Fruit fly (Drosophila melanogaster): ENCODE data around the gene Ddc.

Ddc gene

DNA sequence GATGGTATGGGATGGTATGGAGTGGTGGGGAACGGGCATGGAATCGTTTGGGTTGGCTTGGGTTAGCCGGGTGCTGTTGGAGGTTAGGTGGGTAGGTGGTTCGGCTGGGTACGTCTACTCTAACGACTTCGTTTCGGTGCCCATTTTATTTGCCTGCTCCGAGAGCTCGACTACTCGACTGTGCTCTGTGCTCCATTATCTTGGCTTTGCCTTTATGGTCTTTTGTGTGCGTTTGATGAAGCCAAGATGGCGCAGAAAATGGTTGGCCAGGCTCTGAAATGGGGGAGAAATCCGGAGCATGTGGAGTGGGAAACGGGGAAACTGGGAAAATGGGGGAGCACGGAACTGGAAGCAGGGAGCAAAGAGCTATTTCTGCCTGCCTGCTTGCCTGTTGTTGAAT lies 26.2 kb downstream of the Ddc start:
- TF ChIP-seq OdsH (GFP tag; optimal IDR thresholded peaks at IDR 0.05) (no peak), foxo (GFP tag; optimal IDR thresholded peaks at IDR 0.05) (no peak)

DNA sequence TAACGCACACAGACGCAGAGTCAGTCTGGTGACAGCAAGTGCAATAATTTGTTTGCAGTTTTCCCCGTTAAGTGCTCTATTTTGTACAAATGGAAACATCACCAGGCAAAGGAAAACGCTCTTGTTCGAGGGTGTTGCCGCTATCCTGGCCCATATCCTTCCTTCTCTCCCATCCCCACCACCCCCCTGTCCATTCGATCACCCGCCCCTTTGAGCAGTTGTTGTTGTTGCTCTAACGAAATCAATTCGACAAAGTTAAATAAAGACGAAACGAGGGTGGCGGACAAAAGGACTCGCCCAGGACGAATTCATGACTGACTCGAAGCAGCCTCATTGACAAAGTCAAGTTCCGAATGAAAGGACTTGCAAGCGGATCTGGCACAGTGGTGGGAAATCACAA lies 30.7 kb downstream of the Ddc start:
- no peak for TF ChIP-seq ey (GFP tag; optimal IDR thresholded peaks at IDR 0.05)
- no peak for TF ChIP-seq Mio (GFP tag; optimal IDR thresholded peaks at IDR 0.05)
- no peak for TF ChIP-seq Hnf4 (GFP tag; optimal IDR thresholded peaks at IDR 0.05)
- TF ChIP-seq h (GFP tag; optimal IDR thresholded peaks at IDR 0.05): no peak
- no peak for TF ChIP-seq OdsH (GFP tag; optimal IDR thresholded peaks at IDR 0.05)
- TF ChIP-seq HLH106 (tag; optimal IDR thresholded peaks at IDR 0.05): no peak
- no peak for TF ChIP-seq dmrt93B (GFP tag; optimal IDR thresholded peaks at IDR 0.05)
- TF ChIP-seq N (GFP tag; optimal IDR thresholded peaks at IDR 0.05): no peak
- TF ChIP-seq CG32264 (GFP tag; optimal IDR thresholded peaks at IDR 0.05): no peak
- TF ChIP-seq Jra (GFP tag; optimal IDR thresholded peaks at IDR 0.05): no peak
- TF ChIP-seq pan (optimal IDR thresholded peaks at IDR 0.05): no peak
- no peak for TF ChIP-seq Rel (GFP tag; optimal IDR thresholded peaks at IDR 0.05)
- TF ChIP-seq Rel (tag; optimal IDR thresholded peaks at IDR 0.05): no peak
- no peak for TF ChIP-seq dsf (GFP tag; optimal IDR thresholded peaks at IDR 0.05; ENCODE audit: borderline replicate concordance)
- no peak for TF ChIP-seq jim (GFP tag; optimal IDR thresholded peaks at IDR 0.05)
- TF ChIP-seq sage (GFP tag; optimal IDR thresholded peaks at IDR 0.05): no peak
- TF ChIP-seq Myc (optimal IDR thresholded peaks at IDR 0.05): no peak
- TF ChIP-seq lola (GFP tag; optimal IDR thresholded peaks at IDR 0.05): no peak
- no peak for TF ChIP-seq brk (GFP tag; optimal IDR thresholded peaks at IDR 0.05)
- TF ChIP-seq br (GFP tag; optimal IDR thresholded peaks at IDR 0.05): no peak
- TF ChIP-seq Dfd (GFP tag; optimal IDR thresholded peaks at IDR 0.05): no peak

DNA sequence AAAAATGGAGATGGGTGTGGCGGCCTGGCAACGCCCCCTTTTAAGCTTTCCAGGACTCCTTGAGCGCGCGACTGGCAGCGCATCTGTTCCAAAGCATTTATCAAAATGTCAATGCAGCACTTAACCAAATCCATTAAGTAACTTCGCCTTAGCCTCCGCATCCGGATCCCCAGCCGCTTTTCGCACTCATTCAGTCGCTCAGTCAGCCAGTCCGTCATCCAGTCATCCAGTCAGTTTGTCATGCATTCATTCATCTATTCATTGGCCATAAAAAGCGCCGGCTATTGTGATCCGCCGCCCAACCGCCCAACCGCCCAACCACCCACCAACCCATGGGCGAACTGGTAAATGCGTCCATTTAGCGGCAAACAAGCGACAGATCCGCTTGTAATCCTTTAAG lies 31.2 kb downstream of the Ddc start:
- TF ChIP-seq Dif (GFP tag; optimal IDR thresholded peaks at IDR 0.05; ENCODE audit: partially characterized antibody) (no peak), brk (GFP tag; optimal IDR thresholded peaks at IDR 0.05) (no peak), Hr83 (GFP tag; optimal IDR thresholded peaks at IDR 0.05; ENCODE audit: poor library complexity, severe bottlenecking) (no peak), Sp1 (GFP tag; optimal IDR thresholded peaks at IDR 0.05) (no peak), fru (GFP tag; optimal IDR thresholded peaks at IDR 0.05) (no peak)

DNA sequence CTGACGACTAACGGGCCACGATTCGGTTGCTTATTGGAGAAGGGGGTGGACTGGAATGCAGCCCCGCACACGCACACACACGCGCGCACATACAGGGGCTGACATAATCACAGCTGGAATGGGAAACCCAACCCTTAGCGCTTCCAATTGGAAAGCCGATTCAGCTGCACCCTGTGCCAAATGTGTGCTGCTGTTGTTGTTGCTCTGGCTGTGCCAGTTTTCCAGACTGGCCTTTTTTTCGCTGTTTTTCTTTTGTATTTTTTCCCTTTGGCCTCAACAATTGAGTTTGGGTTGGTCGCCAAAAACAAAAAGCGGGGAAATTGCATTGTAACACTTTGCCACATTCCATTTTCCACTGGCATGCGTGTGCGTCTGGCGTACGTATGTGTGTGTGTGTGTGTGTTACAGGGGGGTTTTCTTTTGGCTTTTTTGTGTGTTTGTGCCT lies 36.8 kb downstream of the Ddc start:
- TF ChIP-seq Dfd (GFP tag; optimal IDR thresholded peaks at IDR 0.05): peak; percentile 60
- TF ChIP-seq foxo (GFP tag; optimal IDR thresholded peaks at IDR 0.05): no peak
- no peak for TF ChIP-seq brk (GFP tag; optimal IDR thresholded peaks at IDR 0.05)
- TF ChIP-seq usp (GFP tag; optimal IDR thresholded peaks at IDR 0.05): no peak
- no peak for TF ChIP-seq br (GFP tag; optimal IDR thresholded peaks at IDR 0.05)

DNA sequence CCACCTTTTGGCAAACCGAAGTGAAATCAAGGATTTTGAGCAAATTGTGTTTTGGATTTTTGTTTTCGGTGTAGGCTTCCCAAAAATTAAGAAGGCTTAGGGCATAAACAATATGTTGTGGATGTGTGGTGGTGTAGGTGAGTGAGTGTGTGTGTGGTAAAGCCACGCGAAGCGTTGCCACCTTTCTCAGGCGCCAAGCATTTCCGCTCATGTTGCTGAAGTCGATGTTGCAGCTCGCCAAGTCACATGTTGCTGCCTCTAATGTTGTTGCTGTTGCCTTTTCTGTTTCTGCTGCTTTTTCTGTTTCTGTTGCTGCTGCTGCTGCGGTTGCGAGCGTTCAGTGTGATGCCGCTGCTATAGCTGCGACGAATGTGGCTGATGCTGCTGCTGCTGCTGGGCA lies 40.4 kb downstream of the Ddc start:
- no peak for TF ChIP-seq Dif (GFP tag; optimal IDR thresholded peaks at IDR 0.05; ENCODE audit: partially characterized antibody)
- TF ChIP-seq N (GFP tag; optimal IDR thresholded peaks at IDR 0.05): no peak
- TF ChIP-seq lola (GFP tag; optimal IDR thresholded peaks at IDR 0.05): no peak
- no peak for TF ChIP-seq woc (GFP tag; optimal IDR thresholded peaks at IDR 0.05)
- TF ChIP-seq Hr78 (GFP tag; optimal IDR thresholded peaks at IDR 0.05): no peak
- TF ChIP-seq h (GFP tag; optimal IDR thresholded peaks at IDR 0.05): no peak
- no peak for TF ChIP-seq ey (GFP tag; optimal IDR thresholded peaks at IDR 0.05)
- TF ChIP-seq dl (GFP tag; optimal IDR thresholded peaks at IDR 0.05; ENCODE audit: insufficient read depth in 1 of 2, partially characterized antibody in 2 of 2): no peak
- TF ChIP-seq Mio (GFP tag; optimal IDR thresholded peaks at IDR 0.05): no peak
- TF ChIP-seq jim (GFP tag; optimal IDR thresholded peaks at IDR 0.05): no peak
- no peak for TF ChIP-seq Vsx2 (GFP tag; optimal IDR thresholded peaks at IDR 0.05; ENCODE audit: partially characterized antibody)

DNA sequence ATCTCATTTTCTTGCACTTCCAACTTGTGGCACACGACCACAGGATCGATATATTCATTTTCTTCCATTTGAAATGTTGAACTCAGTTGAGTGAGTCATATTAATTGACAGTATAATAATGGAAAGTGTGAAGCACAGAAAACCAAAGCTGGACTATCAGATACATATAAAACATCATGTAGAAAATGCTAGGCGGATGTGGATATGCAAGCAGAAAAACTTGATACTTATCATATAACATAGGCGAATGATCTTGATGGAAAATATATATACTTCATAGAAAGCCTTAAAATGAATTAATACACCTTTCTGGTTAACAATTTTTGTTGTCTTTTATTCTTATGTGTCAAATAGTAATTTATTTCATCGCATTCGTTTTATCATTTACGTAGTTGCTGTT lies 41.2 kb downstream of the Ddc start, which contains the start of gene CG10700:
Gene CG10700, minus strand, starts transcription at position 101 of the 400 bp plus-strand sequence.
- TF ChIP-seq N (GFP tag; optimal IDR thresholded peaks at IDR 0.05): no peak
- TF ChIP-seq Hr78 (GFP tag; optimal IDR thresholded peaks at IDR 0.05): no peak
- TF ChIP-seq woc (GFP tag; optimal IDR thresholded peaks at IDR 0.05): no peak
- no peak for TF ChIP-seq dsf (GFP tag; optimal IDR thresholded peaks at IDR 0.05; ENCODE audit: borderline replicate concordance)
- no peak for TF ChIP-seq CG9705 (GFP tag; optimal IDR thresholded peaks at IDR 0.05)
- TF ChIP-seq sage (GFP tag; optimal IDR thresholded peaks at IDR 0.05): no peak
- TF ChIP-seq h (GFP tag; optimal IDR thresholded peaks at IDR 0.05): no peak
- TF ChIP-seq CG32264 (GFP tag; optimal IDR thresholded peaks at IDR 0.05): no peak
- TF ChIP-seq br (GFP tag; optimal IDR thresholded peaks at IDR 0.05): no peak
- no peak for TF ChIP-seq CrebA (GFP tag; optimal IDR thresholded peaks at IDR 0.05; ENCODE audit: borderline replicate concordance)
- no peak for TF ChIP-seq dl (GFP tag; optimal IDR thresholded peaks at IDR 0.05; ENCODE audit: insufficient read depth in 1 of 2, partially characterized antibody in 2 of 2)
- no peak for TF ChIP-seq Sp1 (GFP tag; optimal IDR thresholded peaks at IDR 0.05)
- no peak for TF ChIP-seq GATAd (GFP tag; optimal IDR thresholded peaks at IDR 0.05)

Measured in whole organism, wandering third instar larva.